Worm (Caenorhabditis elegans): ENCODE measurements around the gene fis-1.
"Not testable (repeated sequence)": the region's sequence is repeated elsewhere in the genome, so short reads cannot be mapped to it uniquely, and the experiment has no call there.

The fis-1 gene

DNA sequence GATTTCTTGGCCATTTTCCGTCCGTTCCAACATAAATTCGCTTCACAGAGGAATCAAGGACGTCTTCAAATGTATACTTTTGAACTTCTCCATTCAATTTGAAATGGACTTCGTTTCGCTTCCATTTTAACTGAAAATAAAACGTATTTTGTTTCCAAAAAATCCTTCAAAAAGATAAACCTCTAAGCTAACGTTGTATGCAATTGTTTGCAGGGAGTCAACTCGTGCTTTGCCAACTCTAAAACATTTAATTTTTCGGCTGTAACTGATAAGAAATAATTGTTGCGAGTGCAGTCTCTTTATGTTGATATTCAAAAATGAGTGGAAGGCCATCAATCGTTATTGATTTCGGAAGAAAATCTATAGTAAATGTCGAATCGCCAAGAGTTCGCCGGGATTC is 13.0 kb downstream of the fis-1 start, which contains the start of gene F41G3.18:
TSS of gene F41G3.18 (plus strand) at position 301 of the 400 bp plus-strand sequence.
- TF ChIP-seq snpc-4 (tag; optimal IDR thresholded peaks at IDR 0.05) (no peak), elt-2 (tag; optimal IDR thresholded peaks at IDR 0.05) (peak; percentile 41)

DNA sequence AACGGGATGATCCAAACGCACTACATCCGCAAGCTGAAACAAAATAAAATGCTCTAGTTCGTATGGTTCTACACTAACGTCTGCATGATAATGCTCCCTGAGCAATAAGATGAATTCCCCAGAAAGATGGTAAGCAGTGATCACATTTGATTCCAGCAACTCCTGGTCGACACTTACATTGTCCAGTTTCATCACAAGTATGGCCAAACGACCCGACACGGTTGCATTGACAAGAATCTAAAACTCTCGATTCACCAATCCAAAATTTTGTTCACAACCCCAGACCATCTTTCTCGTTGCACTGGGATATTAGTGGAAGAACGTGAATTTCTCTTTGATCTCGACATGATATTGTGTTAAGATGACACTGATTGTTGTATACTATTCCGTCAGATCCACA is 15.1 kb downstream of the fis-1 start:
- TF ChIP-seq unc-39 (tag; optimal IDR thresholded peaks at IDR 0.05) (no peak), pha-4 (tag; optimal IDR thresholded peaks at IDR 0.05) (no peak), skn-1 (tag; optimal IDR thresholded peaks at IDR 0.05) (no peak), lsy-12 (tag; optimal IDR thresholded peaks at IDR 0.05) (no peak), R02D3.7 (tag; optimal IDR thresholded peaks at IDR 0.05) (no peak), ZK546.5 (tag; optimal IDR thresholded peaks at IDR 0.05) (no peak), nhr-25 (tag; optimal IDR thresholded peaks at IDR 0.05) (no peak), lin-39 (tag; optimal IDR thresholded peaks at IDR 0.05) (no peak), unc-62 (GFP tag; optimal IDR thresholded peaks at IDR 0.05) (no peak)

DNA sequence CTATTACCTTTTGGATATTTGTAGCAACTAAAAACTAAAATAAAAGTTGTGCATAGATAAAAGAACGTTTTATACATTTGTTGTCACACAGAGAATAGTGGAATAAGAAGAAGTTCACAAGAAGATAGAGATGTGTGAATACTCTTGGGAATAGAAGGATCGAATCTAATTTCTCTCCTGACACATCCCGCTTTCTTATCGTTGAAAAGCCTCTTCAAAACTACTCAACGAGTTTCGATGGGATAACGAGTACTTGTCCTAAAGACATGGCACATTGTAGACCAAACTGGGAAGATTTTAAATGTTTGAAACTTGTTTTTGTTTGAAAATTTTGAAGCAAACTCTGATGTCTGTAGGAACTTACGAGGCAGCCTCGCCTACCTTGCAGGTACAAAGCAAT is 17.5 kb downstream of the fis-1 start:
- no peak for TF ChIP-seq nhr-11 (tag; optimal IDR thresholded peaks at IDR 0.05)

DNA sequence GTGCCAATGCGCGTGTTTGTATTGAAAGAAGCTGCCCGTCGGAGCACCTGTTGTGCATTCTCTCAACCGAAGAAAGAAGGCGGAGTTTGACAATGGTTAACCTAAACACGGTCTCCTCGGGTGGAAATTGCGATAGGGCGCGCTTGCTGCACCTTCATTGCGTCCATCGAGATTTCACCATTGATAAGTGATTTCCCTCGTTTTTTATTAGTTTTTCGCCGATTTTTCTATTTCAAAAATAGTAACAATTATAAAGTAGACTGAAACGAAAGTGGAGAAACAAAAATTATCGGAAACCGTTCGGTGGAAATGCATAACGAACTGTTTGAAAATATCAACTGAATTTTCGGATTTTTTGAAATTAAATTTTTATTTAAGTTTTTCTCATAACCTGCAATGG is 20.1 kb downstream of the fis-1 start, which contains the start of gene agr-1:
TSS of gene agr-1 (minus strand) at position 101 of the 400 bp plus-strand sequence.
- TF ChIP-seq ZK546.5, nhr-76, elt-3 (tag; optimal IDR thresholded peaks at IDR 0.05): not testable (repeated sequence)

DNA sequence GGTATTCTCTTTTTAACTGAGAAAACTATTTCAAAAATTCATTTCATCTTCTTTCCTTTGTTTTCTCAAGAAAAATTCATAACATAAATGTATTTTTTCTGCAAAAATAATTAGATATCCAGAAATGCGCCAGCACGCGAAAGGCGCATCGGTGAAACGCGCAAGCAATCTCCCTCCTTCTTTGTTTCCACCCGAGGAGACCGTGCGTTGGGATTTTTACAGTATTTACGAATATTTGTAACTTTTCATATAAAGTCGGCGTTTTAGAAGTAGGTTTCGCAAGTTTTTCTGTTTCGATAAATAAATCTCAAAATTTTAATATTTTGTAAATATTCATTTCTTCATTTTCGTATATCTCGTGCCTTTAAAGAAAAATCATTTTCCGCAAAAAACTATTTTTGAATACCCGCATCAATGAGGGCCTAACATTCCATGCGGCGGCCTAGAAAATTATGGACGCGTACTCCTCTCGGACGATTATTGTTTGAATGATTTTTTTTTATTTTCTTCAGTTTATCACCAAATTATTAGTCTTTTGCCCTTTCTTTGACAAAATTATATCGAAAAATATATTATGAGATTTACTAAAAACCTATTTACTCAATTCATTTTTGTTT is 21.6 kb downstream of the fis-1 start, which contains the start of gene ssup-72:
TSS of gene ssup-72 (plus strand) at position 181 of the 617 bp plus-strand sequence.
- TF ChIP-seq nfya-1 (tag; optimal IDR thresholded peaks at IDR 0.05; ENCODE audit: insufficient read depth) (peak; percentile 68), nhr-237 (tag; optimal IDR thresholded peaks at IDR 0.05) (no peak), ama-1 (optimal IDR thresholded peaks at IDR 0.05) (no peak), tbx-2 (tag; optimal IDR thresholded peaks at IDR 0.05) (peak; percentile 23), ceh-28 (tag; optimal IDR thresholded peaks at IDR 0.05) (no peak), nhr-43 (tag; optimal IDR thresholded peaks at IDR 0.05; ENCODE audit: poor library complexity, severe bottlenecking) (peak; percentile 90), ceh-16 (tag; optimal IDR thresholded peaks at IDR 0.05) (no peak), hmg-11 (tag; optimal IDR thresholded peaks at IDR 0.05) (no peak), fkh-2 (tag; optimal IDR thresholded peaks at IDR 0.05) (no peak), elt-1 (tag; optimal IDR thresholded peaks at IDR 0.05) (no peak), nhr-76 (tag; optimal IDR thresholded peaks at IDR 0.05) (no peak), ceh-9 (tag; optimal IDR thresholded peaks at IDR 0.05) (no peak), mdl-1 (tag; optimal IDR thresholded peaks at IDR 0.05) (no peak), nhr-28 (tag; optimal IDR thresholded peaks at IDR 0.05) (no peak), sea-2 (GFP tag; optimal IDR thresholded peaks at IDR 0.05) (no peak), unc-39 (tag; optimal IDR thresholded peaks at IDR 0.05) (no peak), ZK546.5 (tag; optimal IDR thresholded peaks at IDR 0.05) (no peak), elt-3 (tag; optimal IDR thresholded peaks at IDR 0.05) (no peak), unc-62 (GFP tag; optimal IDR thresholded peaks at IDR 0.05) (no peak), egl-27 (tag; optimal IDR thresholded peaks at IDR 0.05) (no peak), mml-1 (tag; optimal IDR thresholded peaks at IDR 0.05) (no peak), egl-5 (tag; optimal IDR thresholded peaks at IDR 0.05) (peak; percentile 1), lin-15B (tag; optimal IDR thresholded peaks at IDR 0.05) (peak; percentile 71), daf-12 (tag; optimal IDR thresholded peaks at IDR 0.05) (no peak), eor-1 (tag; optimal IDR thresholded peaks at IDR 0.05) (no peak), pqm-1 (tag; optimal IDR thresholded peaks at IDR 0.05) (no peak), nhr-11 (tag; optimal IDR thresholded peaks at IDR 0.05) (no peak), fkh-10 (GFP tag; optimal IDR thresholded peaks at IDR 0.05) (no peak), lsy-12 (tag; optimal IDR thresholded peaks at IDR 0.05) (peak; percentile 30), R02D3.7 (tag; optimal IDR thresholded peaks at IDR 0.05) (no peak), nhr-77 (tag; optimal IDR thresholded peaks at IDR 0.05) (no peak), jun-1 (tag; optimal IDR thresholded peaks at IDR 0.05) (no peak), zag-1 (tag; optimal IDR thresholded peaks at IDR 0.05) (no peak), snpc-4 (tag; optimal IDR thresholded peaks at IDR 0.05) (peak; percentile 63), ztf-4 (tag; optimal IDR thresholded peaks at IDR 0.05) (no peak), nhr-25 (tag; optimal IDR thresholded peaks at IDR 0.05) (peak; percentile 7), nhr-23 (tag; optimal IDR thresholded peaks at IDR 0.05) (peak; percentile 65), elt-2 (tag; optimal IDR thresholded peaks at IDR 0.05) (peak; percentile 15), aly-2 (tag; optimal IDR thresholded peaks at IDR 0.05) (no peak), lin-39 (tag; optimal IDR thresholded peaks at IDR 0.05) (no peak), ceh-82 (tag; optimal IDR thresholded peaks at IDR 0.05) (no peak), pha-4 (tag; optimal IDR thresholded peaks at IDR 0.05) (peak; percentile 72)
